Fruit fly (Drosophila melanogaster): ENCODE results near the gene Got2.

Gene Got2

DNA sequence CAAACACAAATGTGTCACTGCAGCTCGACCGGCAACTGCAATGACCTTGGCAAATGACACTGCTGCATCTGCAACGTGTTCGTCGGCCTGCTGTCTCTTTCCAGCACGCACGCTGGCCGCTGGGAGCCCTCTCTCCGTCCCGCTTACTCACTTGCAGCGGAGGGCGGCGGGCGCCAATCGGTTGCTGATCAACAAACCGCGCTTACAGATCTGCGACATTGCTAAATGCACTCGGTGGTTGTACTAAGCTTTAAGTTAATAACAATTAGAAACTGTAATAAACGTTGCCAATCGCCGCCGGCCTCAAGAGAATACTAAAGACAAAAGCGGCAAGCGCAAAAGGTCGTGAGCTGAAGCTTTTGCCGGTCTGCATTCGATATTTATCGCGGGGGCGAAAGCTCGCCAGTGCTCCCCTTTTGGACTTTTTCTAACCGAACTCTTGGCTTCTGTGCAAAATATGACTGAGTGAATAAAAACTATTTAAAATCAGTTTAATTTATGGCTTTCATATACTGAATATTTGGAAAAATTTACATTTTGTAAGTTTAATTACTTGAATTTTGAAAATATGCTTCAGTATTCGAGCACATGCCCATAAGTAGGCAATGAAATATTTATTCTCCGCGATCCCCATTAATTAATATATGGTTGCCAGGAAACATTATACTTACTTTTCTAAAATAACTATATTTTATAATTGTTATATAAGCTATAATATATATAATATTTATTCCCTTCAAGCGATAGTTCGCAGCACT is at the start of gene Got2:
Got2 (minus strand) TSS at position 325 of the 758 bp plus-strand sequence.
- TF ChIP-seq psq (optimal IDR thresholded peaks at IDR 0.05), result no peak
- TF ChIP-seq usp (GFP tag; optimal IDR thresholded peaks at IDR 0.05), result no peak
- peak; percentile 32 for TF ChIP-seq CG8478 (optimal IDR thresholded peaks at IDR 0.05)
- no peak for TF ChIP-seq Dll (optimal IDR thresholded peaks at IDR 0.05)

DNA sequence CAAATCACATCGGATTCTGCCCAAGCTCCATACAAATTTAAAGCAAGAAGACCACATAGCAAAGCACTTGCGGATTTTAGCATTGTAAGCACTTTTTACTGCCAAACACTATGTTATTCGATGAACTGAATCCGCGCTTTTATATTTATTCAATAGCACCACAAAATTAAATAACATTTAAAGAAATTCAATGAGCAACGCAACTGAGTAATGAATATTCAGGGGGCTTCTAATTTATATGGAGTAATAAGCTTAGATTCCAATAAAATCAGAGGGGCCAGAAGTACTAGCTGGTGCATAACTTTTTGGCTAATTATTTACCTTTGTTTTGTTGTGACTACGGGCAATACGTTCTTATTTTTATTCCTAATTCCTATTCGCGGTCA is 49.6 kb upstream of the Got2 start, which contains the start of gene lectin-22C:
lectin-22C (minus strand) TSS at position 101 of the 386 bp plus-strand sequence.
- no peak for TF ChIP-seq psq (optimal IDR thresholded peaks at IDR 0.05)
- TF ChIP-seq CG8478 (optimal IDR thresholded peaks at IDR 0.05), result no peak
- no peak for TF ChIP-seq pan (optimal IDR thresholded peaks at IDR 0.05)
- TF ChIP-seq EcR (GFP tag; optimal IDR thresholded peaks at IDR 0.05), result no peak
- no peak for TF ChIP-seq Dll (optimal IDR thresholded peaks at IDR 0.05)
- no peak for TF ChIP-seq usp (GFP tag; optimal IDR thresholded peaks at IDR 0.05)

DNA sequence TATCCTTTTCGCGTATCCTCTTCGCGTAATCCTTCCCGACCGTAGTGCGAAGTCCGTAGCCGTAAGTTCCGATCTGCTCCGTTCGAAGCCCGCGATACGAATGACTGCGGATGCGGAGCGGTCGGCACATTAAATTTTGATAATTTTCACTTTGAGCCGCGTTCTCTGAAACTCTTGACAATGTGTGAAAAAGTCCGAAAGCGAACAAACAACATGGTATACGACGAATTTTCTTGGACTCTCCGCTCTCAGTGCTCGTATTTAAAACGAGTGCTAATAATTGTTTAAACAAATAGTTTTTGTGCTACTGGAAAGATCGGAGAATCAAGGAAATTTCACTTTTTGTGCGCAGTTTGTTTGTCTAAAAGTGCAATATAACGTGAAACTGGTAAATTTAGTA is 48.4 kb upstream of the Got2 start, which contains the start of gene CG42296:
CG42296 (minus strand) TSS at position 101 of the 400 bp plus-strand sequence.
- TF ChIP-seq CG8478 (optimal IDR thresholded peaks at IDR 0.05) (no peak), EcR (GFP tag; optimal IDR thresholded peaks at IDR 0.05) (no peak), Dll (optimal IDR thresholded peaks at IDR 0.05) (no peak), usp (GFP tag; optimal IDR thresholded peaks at IDR 0.05) (no peak), pan (optimal IDR thresholded peaks at IDR 0.05) (no peak), psq (optimal IDR thresholded peaks at IDR 0.05) (no peak)

DNA sequence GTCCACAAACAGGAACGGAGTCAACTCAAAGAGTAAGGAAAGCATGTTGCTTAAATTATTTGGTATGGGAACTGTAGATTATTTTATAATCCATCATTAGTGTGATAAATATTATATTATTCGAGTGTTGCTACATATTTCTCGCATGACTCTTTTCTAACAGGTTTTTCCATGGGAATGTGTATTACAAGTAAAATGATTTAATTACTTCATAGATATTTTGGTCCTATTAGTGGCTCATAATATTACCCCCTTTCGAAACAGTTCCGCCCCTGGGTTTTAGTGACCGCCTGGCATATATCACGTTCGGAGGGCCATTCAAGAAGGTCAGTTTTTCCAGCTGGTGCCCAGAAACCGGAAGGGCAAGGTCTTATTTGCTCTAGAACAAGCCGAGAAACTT is 44.5 kb upstream of the Got2 start:
- TF ChIP-seq CG8478 (optimal IDR thresholded peaks at IDR 0.05) (no peak), Dll (optimal IDR thresholded peaks at IDR 0.05) (no peak), psq (optimal IDR thresholded peaks at IDR 0.05) (no peak), EcR (GFP tag; optimal IDR thresholded peaks at IDR 0.05) (no peak), usp (GFP tag; optimal IDR thresholded peaks at IDR 0.05) (no peak)

DNA sequence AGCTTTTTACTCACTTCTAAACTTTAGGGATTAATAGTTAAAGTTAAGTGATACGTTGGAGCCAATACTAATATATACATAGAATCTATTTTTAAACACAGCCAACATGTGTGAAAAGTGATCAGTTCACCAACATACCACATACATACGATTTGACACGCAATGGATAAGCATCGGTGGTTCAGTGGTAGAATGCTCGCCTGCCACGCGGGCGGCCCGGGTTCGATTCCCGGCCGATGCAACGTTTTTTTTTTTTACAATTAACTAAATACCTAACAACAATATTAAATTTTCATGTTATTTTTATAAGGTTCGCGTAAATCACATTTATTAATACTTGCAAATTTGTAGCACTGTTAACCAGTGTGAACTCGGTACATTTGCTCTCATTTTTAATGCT is 44.0 kb upstream of the Got2 start:
- TF ChIP-seq CG8478 (optimal IDR thresholded peaks at IDR 0.05), result no peak
- no peak for TF ChIP-seq psq (optimal IDR thresholded peaks at IDR 0.05)
- TF ChIP-seq EcR (GFP tag; optimal IDR thresholded peaks at IDR 0.05), result no peak
- TF ChIP-seq Dll (optimal IDR thresholded peaks at IDR 0.05), result no peak
- no peak for TF ChIP-seq pan (optimal IDR thresholded peaks at IDR 0.05)
- no peak for TF ChIP-seq usp (GFP tag; optimal IDR thresholded peaks at IDR 0.05)

DNA sequence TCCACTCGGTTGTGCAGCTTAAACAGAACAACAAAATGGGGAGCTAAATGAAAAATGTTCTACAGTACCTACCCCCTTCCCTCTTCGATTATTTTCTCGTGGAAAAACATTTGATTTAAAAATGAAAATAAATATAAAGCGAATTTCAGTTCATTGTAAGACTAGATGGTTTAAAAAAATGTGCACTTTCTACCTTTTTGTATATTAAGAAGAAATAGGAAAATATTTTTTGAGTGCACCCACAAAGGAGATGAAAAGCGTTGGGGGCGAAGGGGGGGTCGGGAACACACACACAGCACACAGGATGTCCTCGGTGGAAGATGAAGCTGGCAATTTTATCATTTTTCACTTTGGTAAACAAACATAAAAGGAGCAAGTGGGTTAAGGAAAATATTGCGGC is 35.3 kb upstream of the Got2 start:
- TF ChIP-seq usp (GFP tag; optimal IDR thresholded peaks at IDR 0.05) (no peak), CG8478 (optimal IDR thresholded peaks at IDR 0.05) (no peak), Dll (optimal IDR thresholded peaks at IDR 0.05) (no peak), EcR (GFP tag; optimal IDR thresholded peaks at IDR 0.05) (no peak), psq (optimal IDR thresholded peaks at IDR 0.05) (no peak), pan (optimal IDR thresholded peaks at IDR 0.05) (no peak)

DNA sequence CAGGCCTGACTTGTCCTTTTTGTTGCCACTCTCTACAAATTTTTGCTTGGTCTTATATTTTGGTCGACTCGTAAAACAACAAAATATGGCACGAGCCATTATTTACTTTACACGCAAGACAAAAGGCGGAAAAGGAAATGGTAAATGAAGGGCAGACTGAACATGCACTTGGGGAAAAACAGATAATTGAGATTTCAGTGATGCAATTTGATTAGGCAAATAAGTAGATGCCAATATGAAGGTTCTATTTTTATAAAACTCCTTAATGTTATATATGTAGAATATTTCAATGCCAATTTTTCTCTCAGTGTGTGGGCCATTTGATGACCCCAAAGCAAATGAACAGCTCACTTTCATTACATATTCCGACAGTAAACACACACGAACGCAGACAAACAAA is 27.6 kb upstream of the Got2 start:
- no peak for TF ChIP-seq psq (optimal IDR thresholded peaks at IDR 0.05)
- no peak for TF ChIP-seq Dll (optimal IDR thresholded peaks at IDR 0.05)
- TF ChIP-seq CG8478 (optimal IDR thresholded peaks at IDR 0.05), result no peak
- no peak for TF ChIP-seq pan (optimal IDR thresholded peaks at IDR 0.05)
- no peak for TF ChIP-seq EcR (GFP tag; optimal IDR thresholded peaks at IDR 0.05)
- TF ChIP-seq usp (GFP tag; optimal IDR thresholded peaks at IDR 0.05), result no peak

DNA sequence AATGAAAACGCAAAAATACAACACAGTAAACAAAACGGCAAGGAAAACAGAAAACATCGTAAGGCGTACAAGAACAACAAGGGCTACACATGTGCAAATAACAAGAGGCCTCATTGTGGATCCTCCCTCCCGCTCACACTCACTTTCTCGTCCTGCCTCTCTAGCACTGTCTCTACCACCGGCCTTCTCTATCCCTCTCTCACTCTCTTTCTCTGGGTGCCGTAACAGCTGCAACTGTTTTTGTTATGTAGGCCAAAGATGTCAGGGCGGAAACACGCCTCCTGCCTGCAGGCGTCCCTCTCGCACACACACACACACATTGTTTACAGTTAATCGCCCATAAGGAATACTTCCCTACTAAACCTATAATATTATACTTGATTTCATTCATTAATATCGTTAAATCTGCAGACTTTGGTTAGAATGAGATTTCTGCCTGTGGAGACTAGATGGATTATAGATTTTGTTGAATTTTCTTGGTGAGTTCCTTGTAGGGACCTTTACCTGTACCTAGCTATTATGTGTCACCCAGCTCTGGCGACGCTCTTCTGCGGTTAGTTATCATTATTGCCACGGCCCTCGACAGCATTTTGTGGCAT is 26.4 kb upstream of the Got2 start:
- no peak for TF ChIP-seq usp (GFP tag; optimal IDR thresholded peaks at IDR 0.05)

DNA sequence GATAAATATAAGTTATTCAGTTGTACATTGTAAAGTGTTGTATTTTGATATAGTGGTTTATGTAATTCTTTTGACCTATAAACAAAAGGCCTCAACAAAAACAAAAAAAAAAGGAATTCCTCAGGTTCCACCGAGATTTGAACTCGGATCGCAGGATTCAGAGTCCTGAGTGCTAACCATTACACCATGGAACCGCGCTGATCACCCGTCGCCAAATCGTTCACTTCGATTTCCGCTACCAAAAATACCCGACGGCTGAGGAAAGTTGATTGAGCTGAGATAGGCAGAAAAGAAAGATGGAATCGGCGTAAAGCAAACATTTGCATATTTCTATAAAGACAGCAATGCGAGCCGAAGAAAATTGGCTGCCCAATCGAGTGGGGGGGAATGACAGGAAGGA is 25.5 kb upstream of the Got2 start:
- TF ChIP-seq pan (optimal IDR thresholded peaks at IDR 0.05) (no peak), Dll (optimal IDR thresholded peaks at IDR 0.05) (no peak), psq (optimal IDR thresholded peaks at IDR 0.05) (no peak), EcR (GFP tag; optimal IDR thresholded peaks at IDR 0.05) (no peak), CG8478 (optimal IDR thresholded peaks at IDR 0.05) (no peak), usp (GFP tag; optimal IDR thresholded peaks at IDR 0.05) (no peak)

DNA sequence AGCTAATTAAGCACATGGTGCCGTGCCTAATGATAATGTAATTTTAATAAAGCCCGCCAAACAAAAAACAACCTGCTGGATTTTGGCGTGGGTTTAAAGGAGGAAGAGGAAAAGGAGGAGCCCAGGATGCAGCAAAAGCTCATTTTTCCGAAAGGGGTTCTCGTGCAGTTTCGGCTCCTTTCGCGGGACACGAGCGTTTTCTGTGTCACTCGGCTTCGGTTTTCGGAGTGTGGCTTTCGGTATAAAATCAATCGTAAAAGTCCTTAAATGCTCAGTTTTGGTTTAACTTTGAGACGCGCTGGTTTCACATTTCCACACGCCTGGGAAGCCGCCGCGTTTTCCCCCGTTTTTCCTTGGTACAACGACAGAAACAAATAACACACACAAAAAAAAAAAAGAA is 23.9 kb upstream of the Got2 start:
- TF ChIP-seq EcR (GFP tag; optimal IDR thresholded peaks at IDR 0.05) (no peak), Dll (optimal IDR thresholded peaks at IDR 0.05) (no peak), psq (optimal IDR thresholded peaks at IDR 0.05) (no peak), CG8478 (optimal IDR thresholded peaks at IDR 0.05) (no peak), usp (GFP tag; optimal IDR thresholded peaks at IDR 0.05) (no peak), pan (optimal IDR thresholded peaks at IDR 0.05) (no peak)

DNA sequence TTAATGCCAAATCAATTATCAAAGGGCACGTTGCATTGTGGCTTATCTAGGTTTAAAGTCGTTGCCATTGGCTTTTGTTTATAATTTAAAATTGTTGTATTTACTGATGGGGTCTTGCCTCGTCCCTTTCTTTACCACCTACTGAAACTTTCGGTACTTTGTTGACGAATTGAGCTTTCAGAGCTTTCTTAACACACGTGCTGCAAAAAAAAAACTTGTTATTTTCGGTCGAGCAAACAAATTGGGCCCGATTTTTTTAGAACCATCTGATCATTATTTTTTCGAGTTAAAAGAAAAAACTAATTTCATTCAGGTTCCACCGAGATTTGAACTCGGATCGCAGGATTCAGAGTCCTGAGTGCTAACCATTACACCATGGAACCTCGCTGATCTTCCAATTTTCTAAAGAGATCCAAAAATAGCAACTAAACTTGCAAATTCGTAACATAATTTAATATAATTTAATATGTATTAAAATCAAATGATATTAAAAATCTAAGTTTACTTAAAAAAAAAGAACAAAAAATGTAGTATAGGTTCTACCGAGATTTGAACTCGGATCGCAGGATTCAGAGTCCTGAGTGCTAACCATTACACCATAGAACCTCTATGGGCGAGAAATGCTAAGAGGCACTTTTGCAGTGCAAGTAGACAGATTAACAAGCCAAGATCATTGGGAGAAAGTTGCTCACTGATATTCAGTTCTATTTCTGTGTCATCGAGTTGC is 22.9 kb upstream of the Got2 start:
- no peak for TF ChIP-seq psq (optimal IDR thresholded peaks at IDR 0.05)
